Fruit fly (Drosophila melanogaster) whole organism, embryonic: ENCODE measurements around the gene GILT3.

Experiments
- Adf1 ChIP-seq: fragments of 200-800 bp; sonication (Bioruptor generic); IDR thresholded peaks from 2 replicates; pipeline ENCODE4 v1.3.6; 2022; ENCODE audit warnings: missing biosample characterization, missing genetic modification characterization
- C15 ChIP-seq: fragments of 200-800 bp; sonication (Bioruptor generic); IDR thresholded peaks from 3 replicates; pipeline ENCODE4 v1.3.6; 2022; ENCODE audit warnings: missing biosample characterization, missing genetic modification characterization
- CG13424 ChIP-seq: fragments of 200-800 bp; sonication (Bioruptor generic); optimal IDR thresholded peaks from 2 replicates; lab custom pipeline; 2019; ENCODE audit warnings: missing biosample characterization, mild to moderate bottlenecking, missing genetic modification characterization, moderate library complexity
- CG14710 ChIP-seq: fragments of 200-800 bp; sonication (Bioruptor generic); optimal IDR thresholded peaks from 3 replicates; lab custom pipeline; 2019; ENCODE audit warnings: missing biosample characterization, mild to moderate bottlenecking, missing genetic modification characterization, moderate library complexity
- CG15011 ChIP-seq: fragments of 200-800 bp; sonication (Bioruptor generic); optimal IDR thresholded peaks from 3 replicates; lab custom pipeline; 2018; ENCODE audit warnings: missing biosample characterization, mild to moderate bottlenecking, missing genetic modification characterization
- CG15479 ChIP-seq: fragments of 200-800 bp; sonication (Bioruptor generic); optimal IDR thresholded peaks from 3 replicates; lab custom pipeline; 2019; ENCODE audit warnings: missing biosample characterization, mild to moderate bottlenecking, missing genetic modification characterization, moderate library complexity
- CG16863 ChIP-seq: fragments of 200-800 bp; sonication (Bioruptor generic); optimal IDR thresholded peaks from 3 replicates; lab custom pipeline; 2016; ENCODE audit warnings: missing biosample characterization, missing genetic modification characterization
- CG17385 ChIP-seq: fragments of 200-800 bp; sonication (Bioruptor generic); optimal IDR thresholded peaks from 3 replicates; lab custom pipeline; 2018; ENCODE audit warnings: missing biosample characterization, mild to moderate bottlenecking, missing genetic modification characterization
- CG18011 ChIP-seq: fragments of 200-800 bp; sonication (Bioruptor generic); optimal IDR thresholded peaks from 2 replicates; lab custom pipeline; 2017; ENCODE audit warnings: missing biosample characterization, missing genetic modification characterization, mild to moderate bottlenecking, moderate library complexity, missing genotype
- CG18599 ChIP-seq: fragments of 200-800 bp; sonication (Bioruptor generic); optimal IDR thresholded peaks from 3 replicates; lab custom pipeline; 2017; ENCODE audit warnings: missing biosample characterization, missing genetic modification characterization, mild to moderate bottlenecking, moderate library complexity, missing genetic modification reagents
- CG30403 ChIP-seq: fragments of 200-800 bp; sonication (Bioruptor generic); optimal IDR thresholded peaks from 3 replicates; lab custom pipeline; 2016; ENCODE audit warnings: missing biosample characterization, missing genetic modification characterization
- CG30431 ChIP-seq: fragments of 200-800 bp; sonication (Bioruptor generic); optimal IDR thresholded peaks from 2 replicates; lab custom pipeline; 2017; ENCODE audit warnings: missing biosample characterization, missing genetic modification characterization
- CG33213 ChIP-seq: fragments of 200-800 bp; sonication (Bioruptor generic); optimal IDR thresholded peaks from 3 replicates; lab custom pipeline; 2016; ENCODE audit warnings: missing biosample characterization, missing genetic modification characterization
- CG3847 ChIP-seq: fragments of 200-800 bp; sonication (Bioruptor generic); IDR thresholded peaks from 2 replicates; pipeline ENCODE4 v1.3.6; 2022; ENCODE audit warnings: missing biosample characterization, missing genetic modification characterization
- CG7839 ChIP-seq: fragments of 200-800 bp; sonication (Bioruptor generic); optimal IDR thresholded peaks from 3 replicates; lab custom pipeline; 2018; ENCODE audit warnings: missing biosample characterization, mild to moderate bottlenecking, missing genetic modification characterization, moderate library complexity
- CG8290 ChIP-seq, 3 experiments: fragments of 200-800 bp; sonication (Bioruptor generic); optimal IDR thresholded peaks; 2 replicates each; lab custom pipeline; 2016 to 2019; ENCODE audit warnings: missing biosample characterization in 3 of 3, missing genetic modification characterization in 3 of 3, mild to moderate bottlenecking in 2 of 3, moderate library complexity in 1 of 3
- CG8924 ChIP-seq: fragments of 200-800 bp; optimal IDR thresholded peaks from 3 replicates; lab custom pipeline; 2019; ENCODE audit warnings: missing biosample characterization, mild to moderate bottlenecking, missing genetic modification characterization, moderate library complexity
- CoRest ChIP-seq: fragments of 200-800 bp; sonication (Bioruptor generic); optimal IDR thresholded peaks from 3 replicates; lab custom pipeline; 2018; ENCODE audit warnings: missing biosample characterization, mild to moderate bottlenecking, missing genetic modification characterization, moderate library complexity
- D19A ChIP-seq: fragments of 200-800 bp; optimal IDR thresholded peaks from 3 replicates; lab custom pipeline; 2019; ENCODE audit warnings: missing biosample characterization, mild to moderate bottlenecking, missing genetic modification characterization, moderate library complexity
- Dek ChIP-seq: fragments of 200-800 bp; sonication (Bioruptor generic); optimal IDR thresholded peaks from 3 replicates; lab custom pipeline; 2019; ENCODE audit warnings: missing biosample characterization, mild to moderate bottlenecking, missing genetic modification characterization, moderate library complexity
- Dip3 ChIP-seq: fragments of 200-800 bp; sonication (Bioruptor generic); optimal IDR thresholded peaks from 3 replicates; lab custom pipeline; 2016; ENCODE audit warnings: missing biosample characterization, missing genetic modification characterization
- Drgx ChIP-seq: fragments of 200-800 bp; sonication (Bioruptor generic); IDR thresholded peaks from 2 replicates; pipeline ENCODE4 v1.3.6; 2022; ENCODE audit warnings: missing biosample characterization, missing genetic modification characterization
- ERR ChIP-seq: fragments of 200-800 bp; sonication (Bioruptor generic); optimal IDR thresholded peaks from 2 replicates; lab custom pipeline; 2016; ENCODE audit warnings: missing biosample characterization, missing genetic modification characterization
- H2.0 ChIP-seq: fragments of 200-800 bp; sonication (Bioruptor generic); IDR thresholded peaks from 2 replicates; pipeline ENCODE4 v1.3.6; 2022; ENCODE audit warnings: missing biosample characterization, missing genetic modification characterization
- Hand ChIP-seq: fragments of 200-800 bp; sonication (Bioruptor generic); optimal IDR thresholded peaks from 2 replicates; lab custom pipeline; 2017; ENCODE audit warnings: mild to moderate bottlenecking, missing biosample characterization, missing genetic modification reagents, missing genetic modification characterization
- MTF-1 ChIP-seq: fragments of 200-800 bp; sonication (Bioruptor generic); optimal IDR thresholded peaks from 2 replicates; lab custom pipeline; 2018; ENCODE audit warnings: missing biosample characterization, mild to moderate bottlenecking, missing genetic modification characterization, borderline replicate concordance
- Meics ChIP-seq: fragments of 200-800 bp; sonication (Bioruptor generic); optimal IDR thresholded peaks from 2 replicates; lab custom pipeline; 2017; ENCODE audit warnings: missing biosample characterization, mild to moderate bottlenecking, missing genetic modification characterization
- NC2α ChIP-seq: fragments of 200-800 bp; sonication (Bioruptor generic); optimal IDR thresholded peaks from 2 replicates; lab custom pipeline; 2016; ENCODE audit warnings: missing biosample characterization, missing genetic modification characterization
- NK7.1 ChIP-seq: fragments of 200-800 bp; sonication (Bioruptor generic); optimal IDR thresholded peaks from 3 replicates; lab custom pipeline; 2016; ENCODE audit warnings: missing biosample characterization, missing genetic modification characterization
- Nf-YC ChIP-seq: fragments of 200-800 bp; optimal IDR thresholded peaks from 3 replicates; lab custom pipeline; 2019; ENCODE audit warnings: missing biosample characterization, mild to moderate bottlenecking, missing genetic modification characterization, moderate library complexity
- Oaz ChIP-seq: fragments of 200-800 bp; sonication (Bioruptor generic); IDR thresholded peaks from 2 replicates; pipeline ENCODE4 v1.3.6; 2022; ENCODE audit warnings: missing biosample characterization, missing genetic modification characterization
- Scr ChIP-seq: fragments of 200-800 bp; sonication (Bioruptor generic); IDR thresholded peaks from 2 replicates; pipeline ENCODE4 v1.3.6; 2022; ENCODE audit warnings: missing biosample characterization, missing genetic modification characterization; ENCODE audit not compliant: partially characterized antibody
- Side ChIP-seq: fragments of 200-800 bp; sonication (Bioruptor generic); optimal IDR thresholded peaks from 2 replicates; lab custom pipeline; 2016; ENCODE audit warnings: missing biosample characterization, missing genetic modification characterization
- Six4 ChIP-seq: fragments of 200-800 bp; sonication (Bioruptor generic); optimal IDR thresholded peaks from 2 replicates; lab custom pipeline; 2016; ENCODE audit warnings: missing biosample characterization, missing genetic modification characterization
- bbx ChIP-seq: fragments of 200-800 bp; sonication (Bioruptor generic); IDR thresholded peaks from 2 replicates; pipeline ENCODE4 v1.3.6; 2022; ENCODE audit warnings: missing biosample characterization, missing genetic modification characterization; ENCODE audit not compliant: partially characterized antibody
- cas ChIP-seq: fragments of 200-800 bp; sonication (Bioruptor generic); IDR thresholded peaks from 2 replicates; pipeline ENCODE4 v1.3.6; 2022; ENCODE audit warnings: missing biosample characterization, missing genetic modification characterization
- corto ChIP-seq: fragments of 200-800 bp; sonication (Bioruptor generic); optimal IDR thresholded peaks from 2 replicates; lab custom pipeline; 2016; ENCODE audit warnings: missing biosample characterization, mild to moderate bottlenecking, missing genetic modification characterization, moderate library complexity
- crp ChIP-seq, 2 experiments: fragments of 200-800 bp; sonication (Bioruptor generic); optimal IDR thresholded peaks; 2 replicates in 1 of 2; 3 replicates in 1 of 2; lab custom pipeline; 2017; ENCODE audit warnings: missing biosample characterization in 2 of 2, missing genetic modification characterization in 2 of 2, mild to moderate bottlenecking in 1 of 2, moderate library complexity in 1 of 2
- dpn ChIP-seq, 2 experiments: fragments of 200-800 bp; sonication (Bioruptor generic); optimal IDR thresholded peaks; 3 replicates each; lab custom pipeline; 2016; ENCODE audit warnings: missing biosample characterization in 2 of 2, missing genetic modification characterization in 2 of 2
- en ChIP-seq: fragments of 200-800 bp; sonication (Bioruptor generic); optimal IDR thresholded peaks from 2 replicates; lab custom pipeline; 2016; ENCODE audit warnings: missing biosample characterization, missing genetic modification characterization
- gem ChIP-seq: fragments of 200-800 bp; sonication (Bioruptor generic); optimal IDR thresholded peaks from 2 replicates; lab custom pipeline; 2019; ENCODE audit warnings: missing biosample characterization, mild to moderate bottlenecking, missing genetic modification characterization, moderate library complexity
- h ChIP-seq: fragments of >200 bp; optimal IDR thresholded peaks from 2 replicates; lab custom pipeline; 2017
- otp ChIP-seq: fragments of 200-800 bp; sonication (Bioruptor generic); IDR thresholded peaks from 3 replicates; pipeline ENCODE4, ENCODE4 v1.3.6; 2022; ENCODE audit warnings: missing biosample characterization, missing genetic modification characterization
- pb ChIP-seq: fragments of 200-800 bp; sonication (Bioruptor generic); optimal IDR thresholded peaks from 3 replicates; lab custom pipeline; 2016; ENCODE audit warnings: missing biosample characterization, missing genetic modification characterization
- pfk ChIP-seq: fragments of 200-800 bp; sonication (Bioruptor generic); optimal IDR thresholded peaks from 2 replicates; lab custom pipeline; 2018; ENCODE audit warnings: missing biosample characterization, mild to moderate bottlenecking, missing genetic modification characterization, moderate library complexity
- stc ChIP-seq: fragments of 200-800 bp; sonication (Bioruptor generic); IDR thresholded peaks from 2 replicates; pipeline ENCODE4 v1.3.6; 2022; ENCODE audit warnings: missing biosample characterization, missing genetic modification characterization
- tap ChIP-seq: fragments of 200-800 bp; optimal IDR thresholded peaks from 3 replicates; lab custom pipeline; 2019; ENCODE audit warnings: missing biosample characterization, mild to moderate bottlenecking, missing genetic modification characterization, moderate library complexity
- tna ChIP-seq: fragments of 200-800 bp; sonication (Bioruptor generic); IDR thresholded peaks from 2 replicates; pipeline ENCODE4 v1.3.6; 2022; ENCODE audit warnings: missing biosample characterization, missing genetic modification characterization; ENCODE audit not compliant: partially characterized antibody
- trh ChIP-seq: fragments of 200-800 bp; sonication (Bioruptor generic); optimal IDR thresholded peaks from 2 replicates; lab custom pipeline; 2016; ENCODE audit warnings: missing biosample characterization, missing genetic modification characterization
- zfh1 ChIP-seq: fragments of 200-800 bp; sonication (Bioruptor generic); IDR thresholded peaks from 3 replicates; pipeline ENCODE4 v1.3.6; 2022; ENCODE audit warnings: missing biosample characterization, missing genetic modification characterization

The GILT3 gene

dm6 chr3R:23713901-23714300 is 36.7 kb downstream of the GILT3 start (continued):
- TF ChIP-seq CG8924 (tag; lab: Kevin White, UChicago) (peak; percentile 31), C15 (no peak), CG33213 (GFP tag; lab: Kevin White, UChicago) (peak; percentile 30), crp (GFP tag; optimal IDR thresholded peaks at IDR 0.05; lab: Kevin White, UChicago) (no peak), cas (GFP tag; lab: Robert Waterston, UW) (no peak), bbx (GFP tag; lab: Robert Waterston, UW) (no peak), CG30431 (GFP tag; lab: Kevin White, UChicago) (peak; percentile 48), otp (GFP tag; lab: Robert Waterston, UW) (peak; percentile 70; the same call in 2 of the 3 replicates), Nf-YC (tag; lab: Kevin White, UChicago) (no peak), CG3847 (GFP tag; lab: Robert Waterston, UW) (0 out of 2 replicates have a peak, but pooled peaks have one; percentile 14), Adf1 (no peak), CG7839 (tag; lab: Kevin White, UChicago) (peak; percentile 63), CG15479 (GFP tag; lab: Kevin White, UChicago) (no peak), tna (GFP tag; lab: Robert Waterston, UW) (no peak), D19A (tag; lab: Kevin White, UChicago) (peak; percentile 59), en (GFP tag; lab: Kevin White, UChicago) (no peak), pb (GFP tag; lab: Kevin White, UChicago) (peak; percentile 11), CG17385 (GFP tag; lab: Kevin White, UChicago) (peak; percentile 58), Side (GFP tag; lab: Kevin White, UChicago) (peak; percentile 56), CG18011 (GFP tag; lab: Kevin White, UChicago) (no peak), Scr (no peak), MTF-1 (GFP tag; lab: Kevin White, UChicago) (no peak), Meics (no peak), gem (peak; percentile 84), Drgx (GFP tag; lab: Robert Waterston, UW) (peak; percentile 46), Oaz (peak; percentile 54), CoRest (tag; lab: Kevin White, UChicago) (peak; percentile 71), CG13424 (tag; lab: Kevin White, UChicago) (peak; percentile 66), zfh1 (GFP tag; lab: Robert Waterston, UW) (peak; percentile 57; the same call in 2 of the 3 replicates), h (lab: Kevin White, UChicago) (no peak), NK7.1 (GFP tag; lab: Kevin White, UChicago) (no peak), stc (GFP tag; lab: Robert Waterston, UW) (peak; percentile 24; the same call in 1 of the 2 replicates), Hand (GFP tag; lab: Kevin White, UChicago) (no peak), CG15011 (GFP tag; lab: Kevin White, UChicago) (peak; percentile 9), corto (GFP tag; lab: Kevin White, UChicago) (peak; percentile 36), CG30403 (peak; percentile 70), CG16863 (GFP tag; lab: Kevin White, UChicago) (peak; percentile 43), Dek (peak; percentile 35), Dip3 (no peak), Six4 (GFP tag; lab: Kevin White, UChicago) (peak; percentile 40), H2.0 (peak; percentile 57), pfk (GFP tag; lab: Kevin White, UChicago) (no peak), NC2α (GFP tag; lab: Kevin White, UChicago) (no peak), CG8290 (GFP tag; optimal IDR thresholded peaks at IDR 0.05; lab: Kevin White, UChicago) (peak; percentile 15), CG8290 (tag; optimal IDR thresholded peaks at IDR 0.05; lab: Kevin White, UChicago) (peak in 1 of 2 experiments; percentile 59), ERR (no peak), tap (tag; lab: Kevin White, UChicago) (no peak), dpn (GFP tag; optimal IDR thresholded peaks at IDR 0.05; lab: Kevin White, UChicago) (peak; percentile 47 to 65), CG14710 (peak; percentile 68), CG18599 (GFP tag; lab: Kevin White, UChicago) (peak; percentile 34), trh (GFP tag; lab: Kevin White, UChicago) (no peak)
